Worm (Caenorhabditis elegans) whole organism, young adult: ENCODE measurements around the gene cox-6C.

Experiments used
- B0261.1 ChIP-seq: sonication (generic microtip); optimal IDR thresholded peaks from 2 replicates; lab custom pipeline; 2016; ENCODE audit warnings: mild to moderate bottlenecking, missing genetic modification characterization, moderate library complexity, missing compliant biosample characterization
- T26A5.8 ChIP-seq: sonication (generic microtip); optimal IDR thresholded peaks from 2 replicates; lab custom pipeline; 2016; ENCODE audit warnings: missing genetic modification characterization, missing compliant biosample characterization
- ama-1 ChIP-seq, 3 experiments: fragments of 150-350 bp in 1 of 3; sonication (generic microtip) in 2 of 3; optimal IDR thresholded peaks; 2 replicates each; lab custom pipeline; 2014 to 2018; ENCODE audit warnings: missing biosample characterization in 2 of 3, missing genetic modification characterization in 2 of 3, missing genetic modification reagents in 2 of 3
- ceh-100 ChIP-seq: fragments of 200-800 bp; sonication (Bioruptor generic); IDR thresholded peaks from 2 replicates; pipeline ENCODE4 v1.3.6; 2022; ENCODE audit warnings: missing genetic modification reagents, missing genetic modification characterization, missing compliant biosample characterization
- him-1 ChIP-seq: sonication (generic microtip); optimal IDR thresholded peaks from 2 replicates; lab custom pipeline; 2016; ENCODE audit warnings: missing genotype, missing genetic modification reagents, missing genetic modification characterization, missing compliant biosample characterization
- lin-35 ChIP-seq, 3 experiments: fragments of 150-350 bp in 2 of 3; sonication (generic microtip) in 1 of 3; optimal IDR thresholded peaks; 2 replicates each; lab custom pipeline; 2014 to 2018; ENCODE audit warnings: missing biosample characterization in 3 of 3, missing genetic modification characterization in 3 of 3, missing genetic modification reagents in 3 of 3
- zim-3 ChIP-seq: sonication (generic microtip); optimal IDR thresholded peaks from 2 replicates; lab custom pipeline; 2017; ENCODE audit warnings: mild to moderate bottlenecking, missing genetic modification characterization, moderate library complexity, missing compliant biosample characterization
- ztf-28 ChIP-seq: fragments of 200-800 bp; sonication (Bioruptor generic); IDR thresholded peaks from 2 replicates; pipeline ENCODE4 v1.3.6; 2022; ENCODE audit warnings: missing genetic modification reagents, missing genetic modification characterization, missing compliant biosample characterization

- TF ChIP-seq lin-35 (GFP tag; optimal IDR thresholded peaks at IDR 0.05; lab: Kevin White, UChicago): no peak
- TF ChIP-seq ama-1 (optimal IDR thresholded peaks at IDR 0.05; lab: Kevin White, UChicago): no peak
- no peak for TF ChIP-seq ama-1 (GFP tag; optimal IDR thresholded peaks at IDR 0.05; lab: Kevin White, UChicago)
- no peak for TF ChIP-seq B0261.1 (tag; lab: Kevin White, UChicago)
- TF ChIP-seq T26A5.8 (tag; lab: Kevin White, UChicago): no peak
- no peak for TF ChIP-seq ceh-100 (GFP tag; lab: Robert Waterston, UW)
- TF ChIP-seq ztf-28 (GFP tag; lab: Robert Waterston, UW): no peak
- no peak for TF ChIP-seq him-1 (tag; lab: Kevin White, UChicago)
- no peak for TF ChIP-seq zim-3 (tag; lab: Kevin White, UChicago)
Observed at ce11 chrIV:172990-173389, 46.5 kb downstream of the cox-6C start.
